Fruit fly (Drosophila melanogaster) whole organism, embryonic: ENCODE data around the gene Fbxl7.

Experiments
- CG2875 ChIP-seq: fragments of 200-800 bp; sonication (Bioruptor generic); optimal IDR thresholded peaks from 2 replicates; lab custom pipeline; 2017; ENCODE audit warnings: missing biosample characterization, mild to moderate bottlenecking, missing genetic modification characterization, missing genetic modification reagents
- CG6854 ChIP-seq: fragments of 200-800 bp; sonication (Bioruptor generic); optimal IDR thresholded peaks from 3 replicates; lab custom pipeline; 2017; ENCODE audit warnings: missing biosample characterization, mild to moderate bottlenecking, missing genetic modification characterization
- Ravus ChIP-seq: fragments of 200-800 bp; sonication (Bioruptor generic); IDR thresholded peaks from 2 replicates; pipeline ENCODE4 v1.3.6; 2022; ENCODE audit warnings: missing biosample characterization, missing genetic modification characterization
- lab ChIP-seq: fragments of 200-800 bp; sonication (Bioruptor generic); optimal IDR thresholded peaks from 3 replicates; lab custom pipeline; 2017; ENCODE audit warnings: missing biosample characterization, missing genetic modification characterization, mild to moderate bottlenecking, moderate library complexity, missing genetic modification reagents
- onecut ChIP-seq: fragments of 200-800 bp; sonication (Bioruptor generic); IDR thresholded peaks from 2 replicates; pipeline ENCODE4 v1.3.6; 2022; ENCODE audit warnings: missing biosample characterization, missing genetic modification characterization
- pan ChIP-seq, 4 experiments: fragments of >200 bp in 3 of 4; fragments of 200-800 bp in 1 of 4; sonication (Bioruptor generic) in 1 of 4; optimal IDR thresholded peaks in 3 of 4; IDR thresholded peaks in 1 of 4; 2 replicates each; pipeline versions ENCODE4 v1.3.6 to Lab custom; 2017 to 2022; ENCODE audit warnings: missing biosample characterization in 2 of 4, missing genetic modification characterization in 2 of 4, mixed read lengths in 1 of 4

DNA sequence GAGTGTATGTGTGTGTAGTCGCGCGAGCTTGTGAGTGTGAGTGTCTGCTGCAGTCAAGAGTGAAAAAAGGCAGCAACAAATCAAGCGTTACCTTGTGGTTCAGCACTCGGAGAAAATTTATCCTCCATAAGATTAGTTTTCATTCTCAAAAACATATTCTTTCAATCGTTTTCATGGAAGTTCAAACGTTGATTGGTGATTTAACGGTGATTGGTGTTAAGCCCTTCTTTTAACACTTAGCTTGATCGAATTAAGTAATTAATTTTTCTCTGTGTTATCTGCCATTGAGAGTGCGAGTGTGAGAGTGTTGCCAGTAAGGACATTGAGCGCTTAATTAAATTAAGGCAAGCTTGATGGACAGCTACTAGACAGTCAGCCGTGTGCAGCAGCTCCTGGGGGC is 21.0 kb upstream of the Fbxl7 start:
- no peak for TF ChIP-seq CG6854
- TF ChIP-seq Ravus (GFP tag; lab: Robert Waterston, UW): no peak
- no peak for TF ChIP-seq CG2875 (GFP tag; lab: Kevin White, UChicago)
- no peak for TF ChIP-seq pan (optimal IDR thresholded peaks at IDR 0.05; lab: Kevin White, UChicago)
- no peak for TF ChIP-seq pan (GFP tag; optimal IDR thresholded peaks at IDR 0.05 in 1 of 2, IDR thresholded peaks at IDR 0.05 in 1 of 2)
- no peak for TF ChIP-seq onecut
- peak; percentile 31 for TF ChIP-seq lab
